Worm (Caenorhabditis elegans): ENCODE data around the gene R02E4.1.

ce11 chrX:4142202-4142601 lies 37.9 kb upstream of the R02E4.1 start:
- TF ChIP-seq lsy-2 (tag; optimal IDR thresholded peaks at IDR 0.05), result no peak
- no peak for TF ChIP-seq elt-3 (tag; optimal IDR thresholded peaks at IDR 0.05)
